Fruit fly (Drosophila melanogaster) whole organism, embryonic: ENCODE measurements around the gene wdn.

Experiments
- Adf1 ChIP-seq: fragments of 200-800 bp; sonication (Bioruptor generic); IDR thresholded peaks from 2 replicates; pipeline ENCODE4 v1.3.6; 2022; ENCODE audit warnings: missing biosample characterization, missing genetic modification characterization
- Atf3 ChIP-seq: fragments of 200-800 bp; sonication (Bioruptor generic); optimal IDR thresholded peaks from 3 replicates; lab custom pipeline; 2016; ENCODE audit warnings: missing biosample characterization, missing genetic modification characterization
- BEAF-32 ChIP-seq: fragments of 200-800 bp; sonication (Bioruptor generic); optimal IDR thresholded peaks from 3 replicates; lab custom pipeline; 2017; ENCODE audit warnings: missing biosample characterization, missing genetic modification characterization, mild to moderate bottlenecking, moderate library complexity, missing genetic modification reagents
- Bteb2 ChIP-seq: fragments of 200-800 bp; sonication (Bioruptor generic); optimal IDR thresholded peaks from 2 replicates; lab custom pipeline; 2016; ENCODE audit warnings: missing biosample characterization, missing genetic modification characterization
- CG10274 ChIP-seq: fragments of 200-800 bp; sonication (Bioruptor generic); optimal IDR thresholded peaks from 3 replicates; lab custom pipeline; 2017; ENCODE audit warnings: missing biosample characterization, mild to moderate bottlenecking, missing genetic modification characterization
- CG11504 ChIP-seq: fragments of 200-800 bp; sonication (Bioruptor generic); optimal IDR thresholded peaks from 3 replicates; lab custom pipeline; 2019; ENCODE audit warnings: missing biosample characterization, mild to moderate bottlenecking, missing genetic modification characterization, moderate library complexity
- CG13424 ChIP-seq: fragments of 200-800 bp; sonication (Bioruptor generic); optimal IDR thresholded peaks from 2 replicates; lab custom pipeline; 2019; ENCODE audit warnings: missing biosample characterization, mild to moderate bottlenecking, missing genetic modification characterization, moderate library complexity
- CG17568 ChIP-seq: fragments of 200-800 bp; sonication (Bioruptor generic); optimal IDR thresholded peaks from 2 replicates; lab custom pipeline; 2018; ENCODE audit warnings: missing biosample characterization, mild to moderate bottlenecking, missing genetic modification characterization, moderate library complexity
- CG31224 ChIP-seq: fragments of 200-800 bp; sonication (Bioruptor generic); IDR thresholded peaks from 2 replicates; pipeline ENCODE4 v1.3.6; 2022; ENCODE audit warnings: missing biosample characterization, missing genetic modification characterization
- CG31365 ChIP-seq: fragments of 200-800 bp; sonication (Bioruptor generic); optimal IDR thresholded peaks from 2 replicates; lab custom pipeline; 2018; ENCODE audit warnings: missing biosample characterization, mild to moderate bottlenecking, missing genetic modification characterization
- CG34224 ChIP-seq: fragments of 200-800 bp; sonication (Bioruptor generic); IDR thresholded peaks from 3 replicates; pipeline ENCODE4 v1.3.6; 2022; ENCODE audit warnings: missing biosample characterization, missing genetic modification characterization; ENCODE audit not compliant: partially characterized antibody
- CG4404 ChIP-seq: fragments of 200-800 bp; sonication (Bioruptor generic); IDR thresholded peaks from 2 replicates; pipeline ENCODE4 v1.3.6; 2022; ENCODE audit warnings: missing biosample characterization, missing genetic modification characterization
- CG5953 ChIP-seq: fragments of 200-800 bp; sonication (Bioruptor generic); IDR thresholded peaks from 2 replicates; pipeline ENCODE4 v1.3.6; 2022; ENCODE audit warnings: missing biosample characterization, missing genetic modification characterization
- CG6254 ChIP-seq: fragments of 200-800 bp; sonication (Bioruptor generic); optimal IDR thresholded peaks from 3 replicates; lab custom pipeline; 2017; ENCODE audit warnings: mild to moderate bottlenecking, missing biosample characterization, missing genetic modification reagents, missing genetic modification characterization
- CG6791 ChIP-seq: fragments of 200-800 bp; sonication (Bioruptor generic); IDR thresholded peaks from 3 replicates; pipeline ENCODE4 v1.3.6; 2022; ENCODE audit warnings: missing biosample characterization, missing genetic modification characterization; ENCODE audit not compliant: partially characterized antibody
- CG8388 ChIP-seq: fragments of 200-800 bp; sonication (Bioruptor generic); optimal IDR thresholded peaks from 2 replicates; lab custom pipeline; 2019; ENCODE audit warnings: missing biosample characterization, mild to moderate bottlenecking, missing genetic modification characterization, moderate library complexity
- CG9437 ChIP-seq: fragments of 200-800 bp; sonication (Bioruptor generic); optimal IDR thresholded peaks from 2 replicates; lab custom pipeline; 2018; ENCODE audit warnings: missing biosample characterization, mild to moderate bottlenecking, missing genetic modification characterization
- CG9932 ChIP-seq: fragments of 200-800 bp; sonication (Bioruptor generic); IDR thresholded peaks from 2 replicates; pipeline ENCODE4 v1.3.6; 2022; ENCODE audit warnings: missing biosample characterization, missing genetic modification characterization
- Dfd ChIP-seq, 2 experiments: fragments of >200 bp; optimal IDR thresholded peaks; 2 replicates each; lab custom pipeline; 2017; ENCODE audit warnings: missing biosample characterization in 2 of 2, missing genetic modification characterization in 2 of 2
- Doc3 ChIP-seq: fragments of 200-800 bp; sonication (Bioruptor generic); IDR thresholded peaks from 3 replicates; pipeline ENCODE4 v1.3.6; 2022; ENCODE audit warnings: missing biosample characterization, missing genetic modification characterization; ENCODE audit not compliant: partially characterized antibody
- Gug ChIP-seq: fragments of 200-800 bp; sonication (Bioruptor generic); IDR thresholded peaks from 4 replicates; pipeline ENCODE4 v1.3.6; 2022; ENCODE audit warnings: missing biosample characterization, missing genetic modification characterization
- HLHmδ ChIP-seq: fragments of 200-800 bp; sonication (Bioruptor generic); optimal IDR thresholded peaks from 2 replicates; lab custom pipeline; 2018; ENCODE audit warnings: missing biosample characterization, mild to moderate bottlenecking, missing genetic modification characterization, moderate library complexity
- Jarid2 ChIP-seq: fragments of 200-800 bp; sonication (Bioruptor generic); optimal IDR thresholded peaks from 3 replicates; lab custom pipeline; 2017; ENCODE audit warnings: mild to moderate bottlenecking, missing biosample characterization, missing genetic modification reagents, missing genetic modification characterization
- Mad ChIP-seq: fragments of 200-800 bp; sonication (Bioruptor generic); optimal IDR thresholded peaks from 2 replicates; lab custom pipeline; 2016; ENCODE audit warnings: missing biosample characterization, missing genetic modification characterization
- Rx ChIP-seq: fragments of 200-800 bp; sonication (Bioruptor generic); IDR thresholded peaks from 2 replicates; pipeline ENCODE4 v1.3.6; 2022; ENCODE audit warnings: missing biosample characterization, missing genetic modification characterization
- Spps ChIP-seq: fragments of 200-800 bp; sonication (Bioruptor generic); optimal IDR thresholded peaks from 2 replicates; lab custom pipeline; 2018; ENCODE audit warnings: missing biosample characterization, mild to moderate bottlenecking, missing genetic modification characterization
- TFAM ChIP-seq: fragments of 200-800 bp; sonication (Bioruptor generic); optimal IDR thresholded peaks from 2 replicates; lab custom pipeline; 2017; ENCODE audit warnings: missing biosample characterization, missing genetic modification characterization, inconsistent platforms
- bab2 ChIP-seq: fragments of 200-800 bp; sonication (Bioruptor generic); optimal IDR thresholded peaks from 2 replicates; lab custom pipeline; 2016; ENCODE audit warnings: missing biosample characterization, missing genetic modification characterization
- bsh ChIP-seq, 2 experiments: fragments of 200-800 bp; sonication (Bioruptor generic); optimal IDR thresholded peaks; 2 replicates each; lab custom pipeline; 2017 to 2018; ENCODE audit warnings: mild to moderate bottlenecking in 2 of 2, missing biosample characterization in 2 of 2, missing genetic modification characterization in 2 of 2, moderate library complexity in 1 of 2
- caup ChIP-seq: fragments of 200-800 bp; sonication (Bioruptor generic); optimal IDR thresholded peaks from 3 replicates; lab custom pipeline; 2017; ENCODE audit warnings: missing biosample characterization, mild to moderate bottlenecking, missing genetic modification characterization, moderate library complexity; ENCODE audit not compliant: severe bottlenecking
- chif ChIP-seq, 2 experiments: fragments of 200-800 bp; sonication (Bioruptor generic); optimal IDR thresholded peaks; 3 replicates each; lab custom pipeline; 2016; ENCODE audit warnings: missing biosample characterization in 2 of 2, missing genetic modification characterization in 2 of 2
- dmrt99B ChIP-seq: fragments of 200-800 bp; sonication (Bioruptor generic); optimal IDR thresholded peaks from 2 replicates; lab custom pipeline; 2018; ENCODE audit warnings: missing biosample characterization, mild to moderate bottlenecking, missing genetic modification characterization, moderate library complexity
- exex ChIP-seq: fragments of 200-800 bp; sonication (Bioruptor generic); optimal IDR thresholded peaks from 4 replicates; lab custom pipeline; 2018; ENCODE audit warnings: missing biosample characterization, mild to moderate bottlenecking, missing genetic modification characterization, moderate library complexity
- her ChIP-seq: fragments of 200-800 bp; sonication (Bioruptor generic); optimal IDR thresholded peaks from 2 replicates; lab custom pipeline; 2016; ENCODE audit warnings: missing biosample characterization, missing genetic modification characterization
- hkb ChIP-seq, 2 experiments: fragments of 200-800 bp in 1 of 2; fragments of >200 bp in 1 of 2; sonication (Bioruptor generic) in 1 of 2; IDR thresholded peaks in 1 of 2; optimal IDR thresholded peaks in 1 of 2; 2 replicates each; pipeline versions ENCODE4 v1.3.6 to Lab custom; 2017 to 2022; ENCODE audit warnings: missing biosample characterization in 1 of 2, missing genetic modification characterization in 1 of 2
- jigr1 ChIP-seq: fragments of 200-800 bp; sonication (Bioruptor generic); IDR thresholded peaks from 3 replicates; pipeline ENCODE4 v1.3.6; 2022; ENCODE audit warnings: missing biosample characterization, missing genetic modification characterization
- mirr ChIP-seq: fragments of 200-800 bp; sonication (Bioruptor generic); optimal IDR thresholded peaks from 3 replicates; lab custom pipeline; 2018; ENCODE audit warnings: missing biosample characterization, mild to moderate bottlenecking, missing genetic modification characterization
- onecut ChIP-seq: fragments of 200-800 bp; sonication (Bioruptor generic); IDR thresholded peaks from 2 replicates; pipeline ENCODE4 v1.3.6; 2022; ENCODE audit warnings: missing biosample characterization, missing genetic modification characterization
- pros ChIP-seq: fragments of 200-800 bp; sonication (Bioruptor generic); optimal IDR thresholded peaks from 3 replicates; lab custom pipeline; 2019; ENCODE audit warnings: missing biosample characterization, mild to moderate bottlenecking, missing genetic modification characterization, moderate library complexity
- pum ChIP-seq: fragments of 200-800 bp; sonication (Bioruptor generic); optimal IDR thresholded peaks from 2 replicates; lab custom pipeline; 2016; ENCODE audit warnings: missing biosample characterization, missing genetic modification characterization
- rib ChIP-seq: fragments of 200-800 bp; sonication (Bioruptor generic); IDR thresholded peaks from 2 replicates; pipeline ENCODE4 v1.3.6; 2022; ENCODE audit warnings: missing biosample characterization, missing genetic modification characterization
- seq ChIP-seq: fragments of 200-800 bp; sonication (Bioruptor generic); IDR thresholded peaks from 2 replicates; pipeline ENCODE4 v1.3.6; 2022; ENCODE audit warnings: missing biosample characterization, missing genetic modification characterization
- tio ChIP-seq: fragments of 200-800 bp; sonication (Bioruptor generic); optimal IDR thresholded peaks from 2 replicates; lab custom pipeline; 2017; ENCODE audit warnings: missing biosample characterization, missing genetic modification characterization, inconsistent platforms
- trem ChIP-seq: fragments of 200-800 bp; optimal IDR thresholded peaks from 3 replicates; lab custom pipeline; 2019; ENCODE audit warnings: missing biosample characterization, mild to moderate bottlenecking, missing genetic modification characterization, moderate library complexity
- usp ChIP-seq: fragments of >200 bp; optimal IDR thresholded peaks from 2 replicates; lab custom pipeline; 2017; ENCODE audit warnings: missing biosample characterization, missing genetic modification characterization
- vvl ChIP-seq: fragments of 200-800 bp; sonication (Bioruptor generic); IDR thresholded peaks from 2 replicates; pipeline ENCODE4 v1.3.6; 2022; ENCODE audit warnings: missing biosample characterization, missing genetic modification characterization
- zen ChIP-seq: fragments of 200-800 bp; sonication (Bioruptor generic); optimal IDR thresholded peaks from 3 replicates; lab custom pipeline; 2018; ENCODE audit warnings: missing biosample characterization, mild to moderate bottlenecking, missing genetic modification characterization, moderate library complexity

The wdn gene

DNA sequence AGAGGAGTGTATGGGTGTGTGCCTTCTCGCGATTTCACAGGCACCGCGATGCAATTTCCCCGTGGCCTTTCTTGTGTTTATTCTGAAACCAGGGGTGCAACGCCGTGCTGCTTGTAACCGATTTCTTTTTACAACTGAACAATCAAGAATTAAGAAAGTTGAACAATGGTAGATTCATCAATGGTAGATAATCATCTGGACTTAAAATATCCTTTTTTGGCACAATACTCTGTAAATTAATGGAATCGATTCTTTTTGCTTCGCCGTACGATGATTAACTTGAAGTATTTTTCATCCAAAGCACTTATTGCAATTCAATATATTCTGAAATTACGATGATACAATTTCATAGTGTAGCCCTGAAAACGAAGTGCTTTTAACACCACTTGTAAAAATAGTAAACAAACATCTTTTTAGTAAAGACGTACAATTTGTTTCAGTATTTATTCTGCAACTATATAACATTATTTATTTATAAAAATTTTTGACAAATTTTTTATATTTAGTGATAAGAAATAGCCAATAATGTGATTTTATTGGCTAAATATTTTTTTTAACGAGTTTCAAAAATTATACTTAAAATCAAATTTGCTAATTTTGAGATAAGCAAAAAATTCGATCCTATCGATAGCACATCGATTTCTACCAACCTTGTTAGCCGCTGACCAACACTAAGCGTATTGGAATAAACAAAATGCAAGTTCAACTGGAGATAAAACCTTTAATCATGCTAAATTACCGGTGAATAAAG, 8.6 kb upstream of the wdn start, which contains the start of the genes CG1523 and CG1647 (continued):
- TF ChIP-seq rib (peak; percentile 16; the same call in 1 of the 2 replicates), CG9932 (GFP tag; lab: Robert Waterston, UW) (peak; percentile 57), CG5953 (GFP tag; lab: Robert Waterston, UW) (no peak), onecut (GFP tag; lab: Robert Waterston, UW) (peak; percentile 4), hkb (optimal IDR thresholded peaks at IDR 0.05; lab: Kevin White, UChicago) (no peak), hkb (GFP tag; IDR thresholded peaks at IDR 0.05; lab: Robert Waterston, UW) (0 out of 2 replicates have a peak, but pooled peaks have one; percentile 40), pum (GFP tag; lab: Kevin White, UChicago) (peak; percentile 57), her (GFP tag; lab: Kevin White, UChicago) (peak; percentile 47), Gug (peak; percentile 35; the same call in 1 of the 4 replicates), jigr1 (GFP tag; lab: Robert Waterston, UW) (no peak), pros (GFP tag; lab: Kevin White, UChicago) (peak; percentile 2), CG9437 (GFP tag; lab: Kevin White, UChicago) (peak; percentile 71), CG31224 (GFP tag; lab: Robert Waterston, UW) (peak; percentile 15; the same call in 1 of the 2 replicates), zen (tag; lab: Kevin White, UChicago) (peak; percentile 69), Dfd (GFP tag; optimal IDR thresholded peaks at IDR 0.05; lab: Kevin White, UChicago) (no peak), chif (GFP tag; optimal IDR thresholded peaks at IDR 0.05; lab: Kevin White, UChicago) (peak; percentile 10 to 61), CG31365 (tag; lab: Kevin White, UChicago) (no peak), seq (GFP tag; lab: Robert Waterston, UW) (peak; percentile 16; the same call in 1 of the 2 replicates), TFAM (GFP tag; lab: Kevin White, UChicago) (no peak), Spps (peak; percentile 46), vvl (GFP tag; lab: Robert Waterston, UW) (peak; percentile 40; the same call in 1 of the 2 replicates), HLHmδ (GFP tag; lab: Kevin White, UChicago) (no peak), Mad (GFP tag; lab: Kevin White, UChicago) (peak; percentile 29), BEAF-32 (GFP tag; lab: Kevin White, UChicago) (peak; percentile 68), CG13424 (tag; lab: Kevin White, UChicago) (peak; percentile 82), CG6254 (peak; percentile 51), CG11504 (no peak), CG8388 (GFP tag; lab: Kevin White, UChicago) (peak; percentile 57), bsh (GFP tag; optimal IDR thresholded peaks at IDR 0.05; lab: Kevin White, UChicago) (peak in 1 of 2 experiments; percentile 69), trem (tag; lab: Kevin White, UChicago) (peak; percentile 11), Jarid2 (GFP tag; lab: Kevin White, UChicago) (no peak), CG17568 (GFP tag; lab: Kevin White, UChicago) (no peak), caup (no peak), tio (no peak), Doc3 (GFP tag; lab: Robert Waterston, UW) (peak; percentile 51; the same call in 1 of the 3 replicates), bab2 (peak; percentile 53), Adf1 (GFP tag; lab: Robert Waterston, UW) (no peak), Atf3 (GFP tag; lab: Kevin White, UChicago) (peak; percentile 15), usp (GFP tag; lab: Kevin White, UChicago) (no peak), dmrt99B (tag; lab: Kevin White, UChicago) (no peak), CG34224 (GFP tag; lab: Robert Waterston, UW) (peak; percentile 15; the same call in 1 of the 3 replicates), CG10274 (GFP tag; lab: Kevin White, UChicago) (peak; percentile 9), Rx (0 out of 2 replicates have a peak, but pooled peaks have one; percentile 28), Bteb2 (GFP tag; lab: Kevin White, UChicago) (no peak), mirr (no peak), exex (tag; lab: Kevin White, UChicago) (no peak), CG4404 (GFP tag; lab: Robert Waterston, UW) (peak; percentile 60), CG6791 (GFP tag; lab: Robert Waterston, UW) (peak; percentile 39; the same call in 1 of the 3 replicates)
